Fruit fly (Drosophila melanogaster) whole organism, embryonic: ENCODE results near the gene Lim3.

Experiments
- BtbVII ChIP-seq: fragments of 200-800 bp; sonication (Bioruptor generic); optimal IDR thresholded peaks from 3 replicates; lab custom pipeline; 2017; ENCODE audit warnings: missing biosample characterization, mild to moderate bottlenecking, missing genetic modification characterization
- CG10267 ChIP-seq: fragments of 200-800 bp; sonication (Bioruptor generic); optimal IDR thresholded peaks from 2 replicates; lab custom pipeline; 2018; ENCODE audit warnings: missing biosample characterization, mild to moderate bottlenecking, missing genetic modification characterization, moderate library complexity
- CG10654 ChIP-seq: fragments of 200-800 bp; sonication (Bioruptor generic); optimal IDR thresholded peaks from 2 replicates; lab custom pipeline; 2016; ENCODE audit warnings: missing biosample characterization, missing genetic modification characterization
- CG11560 ChIP-seq: fragments of 200-800 bp; sonication (Bioruptor generic); IDR thresholded peaks from 3 replicates; pipeline ENCODE4 v1.3.6; 2022; ENCODE audit warnings: missing biosample characterization, missing genetic modification characterization
- CG14860 ChIP-seq: fragments of 200-800 bp; sonication (Bioruptor generic); IDR thresholded peaks from 3 replicates; pipeline ENCODE4 v1.3.6; 2022; ENCODE audit warnings: missing biosample characterization, missing genetic modification characterization; ENCODE audit not compliant: partially characterized antibody
- CG1602 ChIP-seq: fragments of 200-800 bp; sonication (Bioruptor generic); optimal IDR thresholded peaks from 3 replicates; lab custom pipeline; 2016; ENCODE audit warnings: missing biosample characterization, missing genetic modification characterization
- CG1647 ChIP-seq: fragments of 200-800 bp; sonication (Bioruptor generic); optimal IDR thresholded peaks from 3 replicates; lab custom pipeline; 2016; ENCODE audit warnings: missing biosample characterization, missing genetic modification characterization
- CG17328 ChIP-seq: fragments of 200-800 bp; sonication (Bioruptor generic); IDR thresholded peaks from 2 replicates; pipeline ENCODE4 v1.3.6; 2022; ENCODE audit warnings: missing biosample characterization, missing genetic modification characterization
- CG2202 ChIP-seq: fragments of 200-800 bp; sonication (Bioruptor generic); optimal IDR thresholded peaks from 2 replicates; lab custom pipeline; 2018; ENCODE audit warnings: missing biosample characterization, mild to moderate bottlenecking, missing genetic modification characterization
- CG3407 ChIP-seq: fragments of 200-800 bp; sonication (Bioruptor generic); optimal IDR thresholded peaks from 2 replicates; lab custom pipeline; 2018; ENCODE audit warnings: missing biosample characterization, mild to moderate bottlenecking, missing genetic modification characterization
- CG5245 ChIP-seq: fragments of 200-800 bp; sonication (Bioruptor generic); optimal IDR thresholded peaks from 3 replicates; lab custom pipeline; 2016; ENCODE audit warnings: missing biosample characterization, missing genetic modification characterization
- CG6813 ChIP-seq: fragments of 200-800 bp; sonication (Bioruptor generic); optimal IDR thresholded peaks from 2 replicates; lab custom pipeline; 2017; ENCODE audit warnings: missing biosample characterization, missing genetic modification characterization, mild to moderate bottlenecking, moderate library complexity, missing genetic modification reagents
- CG8478 ChIP-seq: fragments of >200 bp; optimal IDR thresholded peaks from 2 replicates; lab custom pipeline; 2018
- CoRest ChIP-seq: fragments of 200-800 bp; sonication (Bioruptor generic); optimal IDR thresholded peaks from 3 replicates; lab custom pipeline; 2018; ENCODE audit warnings: missing biosample characterization, mild to moderate bottlenecking, missing genetic modification characterization, moderate library complexity
- Dip2 ChIP-seq: fragments of 200-800 bp; sonication (Bioruptor generic); IDR thresholded peaks from 2 replicates; pipeline ENCODE4 v1.3.6; 2022; ENCODE audit warnings: missing biosample characterization, missing genetic modification characterization
- Dll ChIP-seq: fragments of 200-800 bp; sonication (Bioruptor generic); IDR thresholded peaks from 4 replicates; pipeline ENCODE4 v1.3.6; 2022; ENCODE audit warnings: missing biosample characterization, missing genetic modification characterization; ENCODE audit not compliant: partially characterized antibody
- Ets65A ChIP-seq: fragments of 200-800 bp; sonication (Bioruptor generic); peaks from one replicate; lab custom pipeline; 2016; ENCODE audit warnings: missing biosample characterization, missing genetic modification characterization
- Fer3 ChIP-seq: fragments of 200-800 bp; sonication (Bioruptor generic); optimal IDR thresholded peaks from 2 replicates; lab custom pipeline; 2018; ENCODE audit warnings: missing biosample characterization, mild to moderate bottlenecking, missing genetic modification characterization, moderate library complexity
- GATAe ChIP-seq: fragments of 200-800 bp; sonication (Bioruptor generic); conservative IDR thresholded peaks from 2 replicates; pipeline ENCODE4 v1.3.6; 2022; ENCODE audit warnings: missing biosample characterization, missing genetic modification characterization
- Lhr ChIP-seq: fragments of 200-800 bp; sonication (Bioruptor generic); optimal IDR thresholded peaks from 3 replicates; lab custom pipeline; 2017; ENCODE audit warnings: mild to moderate bottlenecking, missing biosample characterization, missing genetic modification reagents, missing genetic modification characterization
- Myb ChIP-seq: fragments of 200-800 bp; sonication (Bioruptor generic); optimal IDR thresholded peaks from 2 replicates; lab custom pipeline; 2016; ENCODE audit warnings: missing biosample characterization, missing genetic modification characterization
- Scr ChIP-seq: fragments of 200-800 bp; sonication (Bioruptor generic); IDR thresholded peaks from 2 replicates; pipeline ENCODE4 v1.3.6; 2022; ENCODE audit warnings: missing biosample characterization, missing genetic modification characterization; ENCODE audit not compliant: partially characterized antibody
- Stat92E ChIP-seq, 3 experiments: fragments of >200 bp in 2 of 3; fragments of 200-800 bp in 1 of 3; sonication (Bioruptor generic) in 1 of 3; optimal IDR thresholded peaks; 2 replicates each; lab custom pipeline; 2017 to 2019; ENCODE audit warnings: missing biosample characterization in 3 of 3, missing genetic modification characterization in 3 of 3, mild to moderate bottlenecking in 1 of 3, moderate library complexity in 1 of 3
- Trl ChIP-seq, 3 experiments: fragments of >200 bp in 2 of 3; fragments of 200-800 bp in 1 of 3; sonication (Bioruptor generic) in 1 of 3; optimal IDR thresholded peaks; 2 replicates in 1 of 3; 3 replicates in 2 of 3; lab custom pipeline; 2016 to 2017; ENCODE audit warnings: missing biosample characterization in 1 of 3, missing genetic modification characterization in 1 of 3
- abd-A ChIP-seq: fragments of 200-800 bp; sonication (Bioruptor generic); optimal IDR thresholded peaks from 3 replicates; lab custom pipeline; 2019; ENCODE audit warnings: missing biosample characterization, mild to moderate bottlenecking, missing genetic modification characterization, moderate library complexity
- amos ChIP-seq: fragments of 200-800 bp; sonication (Bioruptor generic); IDR thresholded peaks from 2 replicates; pipeline ENCODE4 v1.3.6; 2022; ENCODE audit warnings: missing biosample characterization, missing genetic modification characterization; ENCODE audit not compliant: partially characterized antibody
- bab2 ChIP-seq: fragments of 200-800 bp; sonication (Bioruptor generic); optimal IDR thresholded peaks from 2 replicates; lab custom pipeline; 2016; ENCODE audit warnings: missing biosample characterization, missing genetic modification characterization
- chm ChIP-seq: fragments of 200-800 bp; sonication (Bioruptor generic); IDR thresholded peaks from 2 replicates; pipeline ENCODE4 v1.3.6; 2022; ENCODE audit warnings: missing biosample characterization, missing genetic modification characterization
- chn ChIP-seq: fragments of 200-800 bp; sonication (Bioruptor generic); optimal IDR thresholded peaks from 2 replicates; lab custom pipeline; 2016; ENCODE audit warnings: missing biosample characterization, missing genetic modification characterization
- crol ChIP-seq: fragments of 200-800 bp; sonication (Bioruptor generic); IDR thresholded peaks from 2 replicates; pipeline ENCODE4 v1.3.6; 2022; ENCODE audit warnings: missing biosample characterization, missing genetic modification characterization
- cwo ChIP-seq: fragments of 200-800 bp; sonication (Bioruptor generic); optimal IDR thresholded peaks from 3 replicates; lab custom pipeline; 2017; ENCODE audit warnings: missing biosample characterization, missing genetic modification characterization, mild to moderate bottlenecking, moderate library complexity, missing genetic modification reagents
- dan ChIP-seq: fragments of 200-800 bp; sonication (Bioruptor generic); IDR thresholded peaks from 2 replicates; pipeline ENCODE4 v1.3.6; 2022; ENCODE audit warnings: missing biosample characterization, missing genetic modification characterization
- dm ChIP-seq: fragments of 200-800 bp; sonication (Bioruptor generic); optimal IDR thresholded peaks from 3 replicates; lab custom pipeline; 2016; ENCODE audit warnings: missing biosample characterization, missing genetic modification characterization
- en ChIP-seq: fragments of 200-800 bp; sonication (Bioruptor generic); optimal IDR thresholded peaks from 2 replicates; lab custom pipeline; 2016; ENCODE audit warnings: missing biosample characterization, missing genetic modification characterization
- grau ChIP-seq: fragments of 200-800 bp; optimal IDR thresholded peaks from 3 replicates; lab custom pipeline; 2019; ENCODE audit warnings: missing biosample characterization, mild to moderate bottlenecking, missing genetic modification characterization, moderate library complexity
- h ChIP-seq: fragments of >200 bp; optimal IDR thresholded peaks from 2 replicates; lab custom pipeline; 2017
- hkb ChIP-seq, 2 experiments: fragments of 200-800 bp in 1 of 2; fragments of >200 bp in 1 of 2; sonication (Bioruptor generic) in 1 of 2; IDR thresholded peaks in 1 of 2; optimal IDR thresholded peaks in 1 of 2; 2 replicates each; pipeline versions ENCODE4 v1.3.6 to Lab custom; 2017 to 2022; ENCODE audit warnings: missing biosample characterization in 1 of 2, missing genetic modification characterization in 1 of 2
- jing ChIP-seq: fragments of 200-800 bp; sonication (Bioruptor generic); optimal IDR thresholded peaks from 2 replicates; lab custom pipeline; 2018; ENCODE audit warnings: missing biosample characterization, mild to moderate bottlenecking, missing genetic modification characterization
- jumu ChIP-seq: fragments of 200-800 bp; sonication (Bioruptor generic); optimal IDR thresholded peaks from 3 replicates; lab custom pipeline; 2016; ENCODE audit warnings: missing biosample characterization, missing genetic modification characterization
- kah ChIP-seq: fragments of 200-800 bp; sonication (Bioruptor generic); optimal IDR thresholded peaks from 2 replicates; lab custom pipeline; 2018; ENCODE audit warnings: missing biosample characterization, mild to moderate bottlenecking, missing genetic modification characterization
- lilli ChIP-seq: fragments of 200-800 bp; sonication (Bioruptor generic); optimal IDR thresholded peaks from 3 replicates; lab custom pipeline; 2016; ENCODE audit warnings: missing biosample characterization, missing genetic modification characterization
- pfk ChIP-seq: fragments of 200-800 bp; sonication (Bioruptor generic); optimal IDR thresholded peaks from 2 replicates; lab custom pipeline; 2018; ENCODE audit warnings: missing biosample characterization, mild to moderate bottlenecking, missing genetic modification characterization, moderate library complexity
- rib ChIP-seq: fragments of 200-800 bp; sonication (Bioruptor generic); IDR thresholded peaks from 2 replicates; pipeline ENCODE4 v1.3.6; 2022; ENCODE audit warnings: missing biosample characterization, missing genetic modification characterization
- scrt ChIP-seq: fragments of 200-800 bp; sonication (Bioruptor generic); optimal IDR thresholded peaks from 2 replicates; lab custom pipeline; 2018; ENCODE audit warnings: missing biosample characterization, mild to moderate bottlenecking, missing genetic modification characterization, moderate library complexity
- sim ChIP-seq: fragments of 200-800 bp; sonication (Bioruptor generic); IDR thresholded peaks from 2 replicates; pipeline ENCODE4 v1.3.6; 2022; ENCODE audit warnings: missing biosample characterization, missing genetic modification characterization
- sima ChIP-seq: fragments of 200-800 bp; sonication (Bioruptor generic); optimal IDR thresholded peaks from 2 replicates; lab custom pipeline; 2016; ENCODE audit warnings: missing biosample characterization, missing genetic modification characterization
- tap ChIP-seq: fragments of 200-800 bp; optimal IDR thresholded peaks from 3 replicates; lab custom pipeline; 2019; ENCODE audit warnings: missing biosample characterization, mild to moderate bottlenecking, missing genetic modification characterization, moderate library complexity
- trem ChIP-seq: fragments of 200-800 bp; optimal IDR thresholded peaks from 3 replicates; lab custom pipeline; 2019; ENCODE audit warnings: missing biosample characterization, mild to moderate bottlenecking, missing genetic modification characterization, moderate library complexity
- ttk ChIP-seq: fragments of 200-800 bp; sonication (Bioruptor generic); IDR thresholded peaks from 2 replicates; pipeline ENCODE4 v2.1.2; 2022; ENCODE audit warnings: missing biosample characterization, missing genetic modification characterization
- tup ChIP-seq: fragments of 200-800 bp; sonication (Bioruptor generic); optimal IDR thresholded peaks from 2 replicates; lab custom pipeline; 2016; ENCODE audit warnings: missing biosample characterization, mild to moderate bottlenecking, missing genetic modification characterization, moderate library complexity
- wor ChIP-seq: fragments of 200-800 bp; sonication (Bioruptor generic); IDR thresholded peaks from 2 replicates; pipeline ENCODE4 v1.3.6; 2022; ENCODE audit warnings: missing biosample characterization, missing genetic modification characterization

Gene Lim3

dm6 chr2L:19058916-19059315 is 49.3 kb downstream of the Lim3 start, which contains the start of gene Phlpp (continued):
- TF ChIP-seq Stat92E (GFP tag; optimal IDR thresholded peaks at IDR 0.05; lab: Kevin White, UChicago) (no peak), dan (GFP tag; lab: Robert Waterston, UW) (no peak), Myb (GFP tag; lab: Kevin White, UChicago) (no peak), Ets65A (GFP tag; lab: Kevin White, UChicago) (peak; percentile 13), CG3407 (GFP tag; lab: Kevin White, UChicago) (no peak), Scr (no peak), CG10654 (GFP tag; lab: Kevin White, UChicago) (peak; percentile 9), chm (GFP tag; lab: Robert Waterston, UW) (no peak), CG8478 (no peak), kah (GFP tag; lab: Kevin White, UChicago) (no peak), CG11560 (tag; lab: Robert Waterston, UW) (no peak), CoRest (tag; lab: Kevin White, UChicago) (peak; percentile 47), pfk (no peak), chn (GFP tag; lab: Kevin White, UChicago) (no peak), CG17328 (GFP tag; lab: Robert Waterston, UW) (peak; percentile 71), hkb (optimal IDR thresholded peaks at IDR 0.05; lab: Kevin White, UChicago) (no peak), hkb (GFP tag; IDR thresholded peaks at IDR 0.05; lab: Robert Waterston, UW) (peak; percentile 79), BtbVII (no peak), wor (0 out of 2 replicates have a peak, but pooled peaks have one; percentile 38), GATAe (GFP tag; lab: Robert Waterston, UW) (no peak), bab2 (GFP tag; lab: Kevin White, UChicago) (no peak), Lhr (GFP tag; lab: Kevin White, UChicago) (no peak), trem (tag; lab: Kevin White, UChicago) (peak; percentile 60), tup (no peak), scrt (GFP tag; lab: Kevin White, UChicago) (no peak), amos (GFP tag; lab: Robert Waterston, UW) (no peak), jumu (GFP tag; lab: Kevin White, UChicago) (peak; percentile 39), lilli (peak; percentile 55), CG2202 (tag; lab: Kevin White, UChicago) (no peak), tap (tag; lab: Kevin White, UChicago) (no peak), cwo (GFP tag; lab: Kevin White, UChicago) (peak; percentile 27), dm (no peak), rib (GFP tag; lab: Robert Waterston, UW) (no peak), CG14860 (GFP tag; lab: Robert Waterston, UW) (no peak), Fer3 (tag; lab: Kevin White, UChicago) (peak; percentile 55), Dip2 (GFP tag; lab: Robert Waterston, UW) (no peak), Trl (optimal IDR thresholded peaks at IDR 0.05; lab: Kevin White, UChicago) (no peak), Trl (GFP tag; optimal IDR thresholded peaks at IDR 0.05; lab: Kevin White, UChicago) (peak; percentile 32), CG6813 (peak; percentile 49), crol (GFP tag; lab: Robert Waterston, UW) (no peak), Dll (no peak), sima (GFP tag; lab: Kevin White, UChicago) (no peak), grau (tag; lab: Kevin White, UChicago) (peak; percentile 80), en (GFP tag; lab: Kevin White, UChicago) (peak; percentile 28), sim (no peak), CG1602 (no peak), abd-A (tag; lab: Kevin White, UChicago) (no peak), CG1647 (no peak), CG5245 (GFP tag; lab: Kevin White, UChicago) (no peak), jing (no peak), h (lab: Kevin White, UChicago) (no peak), ttk (no peak), CG10267 (tag; lab: Kevin White, UChicago) (peak; percentile 77)
